Fruit fly (Drosophila melanogaster) whole organism, embryonic: Measurements from ENCODE around the gene NijB.

Experiments used
- Atf-2 ChIP-seq: fragments of 200-800 bp; sonication (Bioruptor generic); optimal IDR thresholded peaks from 2 replicates; lab custom pipeline; 2016; ENCODE audit warnings: missing biosample characterization, missing genetic modification characterization
- Bteb2 ChIP-seq: fragments of 200-800 bp; sonication (Bioruptor generic); optimal IDR thresholded peaks from 2 replicates; lab custom pipeline; 2016; ENCODE audit warnings: missing biosample characterization, missing genetic modification characterization
- CG1024 ChIP-seq: fragments of 200-800 bp; sonication (Bioruptor generic); IDR thresholded peaks from 2 replicates; pipeline ENCODE4 v1.3.6; 2022; ENCODE audit warnings: missing biosample characterization, missing genetic modification characterization
- CG12104 ChIP-seq: fragments of 200-800 bp; sonication (Bioruptor generic); optimal IDR thresholded peaks from 3 replicates; lab custom pipeline; 2016; ENCODE audit warnings: missing biosample characterization, missing genetic modification characterization
- CG14014 ChIP-seq: fragments of 200-800 bp; sonication (Bioruptor generic); IDR thresholded peaks from 2 replicates; pipeline ENCODE4 v1.3.6; 2022; ENCODE audit warnings: missing biosample characterization, missing genetic modification characterization
- CG14860 ChIP-seq: fragments of 200-800 bp; sonication (Bioruptor generic); IDR thresholded peaks from 3 replicates; pipeline ENCODE4 v1.3.6; 2022; ENCODE audit warnings: missing biosample characterization, missing genetic modification characterization; ENCODE audit not compliant: partially characterized antibody
- CG15601 ChIP-seq: fragments of 200-800 bp; sonication (Bioruptor generic); optimal IDR thresholded peaks from 3 replicates; lab custom pipeline; 2019; ENCODE audit warnings: missing biosample characterization, mild to moderate bottlenecking, missing genetic modification characterization, moderate library complexity
- CG18619 ChIP-seq: fragments of 200-800 bp; sonication (Bioruptor generic); optimal IDR thresholded peaks from 3 replicates; lab custom pipeline; 2017; ENCODE audit warnings: missing biosample characterization, mild to moderate bottlenecking, missing genetic modification characterization
- CG2116 ChIP-seq: fragments of 200-800 bp; sonication (Bioruptor generic); optimal IDR thresholded peaks from 3 replicates; lab custom pipeline; 2018; ENCODE audit warnings: missing biosample characterization, mild to moderate bottlenecking, missing genetic modification characterization
- CG2202 ChIP-seq: fragments of 200-800 bp; sonication (Bioruptor generic); optimal IDR thresholded peaks from 2 replicates; lab custom pipeline; 2018; ENCODE audit warnings: missing biosample characterization, mild to moderate bottlenecking, missing genetic modification characterization
- CG2678 ChIP-seq: fragments of 200-800 bp; sonication (Bioruptor generic); optimal IDR thresholded peaks from 3 replicates; lab custom pipeline; 2019; ENCODE audit warnings: missing biosample characterization, mild to moderate bottlenecking, missing genetic modification characterization, moderate library complexity
- CG31365 ChIP-seq: fragments of 200-800 bp; sonication (Bioruptor generic); optimal IDR thresholded peaks from 2 replicates; lab custom pipeline; 2018; ENCODE audit warnings: missing biosample characterization, mild to moderate bottlenecking, missing genetic modification characterization
- CG33557 ChIP-seq: fragments of 200-800 bp; sonication (Bioruptor generic); optimal IDR thresholded peaks from 2 replicates; lab custom pipeline; 2019; ENCODE audit warnings: missing biosample characterization, mild to moderate bottlenecking, missing genetic modification characterization, moderate library complexity
- CG4360 ChIP-seq: fragments of 200-800 bp; sonication (Bioruptor generic); IDR thresholded peaks from 2 replicates; pipeline ENCODE4 v1.3.6; 2022; ENCODE audit warnings: missing biosample characterization, missing genetic modification characterization
- CG4404 ChIP-seq: fragments of 200-800 bp; sonication (Bioruptor generic); IDR thresholded peaks from 2 replicates; pipeline ENCODE4 v1.3.6; 2022; ENCODE audit warnings: missing biosample characterization, missing genetic modification characterization
- CG4820 ChIP-seq: fragments of 200-800 bp; sonication (Bioruptor generic); optimal IDR thresholded peaks from 3 replicates; lab custom pipeline; 2016; ENCODE audit warnings: missing biosample characterization, missing genetic modification characterization
- CG6175 ChIP-seq: fragments of 200-800 bp; sonication (Bioruptor generic); IDR thresholded peaks from 3 replicates; pipeline ENCODE4 v1.3.6; 2022; ENCODE audit warnings: missing biosample characterization, missing genetic modification characterization
- CG7556 ChIP-seq: fragments of 200-800 bp; sonication (Bioruptor generic); optimal IDR thresholded peaks from 2 replicates; lab custom pipeline; 2017; ENCODE audit warnings: missing biosample characterization, mild to moderate bottlenecking, missing genetic modification characterization
- CG7963 ChIP-seq: fragments of 200-800 bp; sonication (Bioruptor generic); IDR thresholded peaks from 3 replicates; pipeline ENCODE4 v1.3.6; 2022; ENCODE audit warnings: missing biosample characterization, missing genetic modification characterization; ENCODE audit not compliant: partially characterized antibody
- CkIIα-i1 ChIP-seq: fragments of 200-800 bp; sonication (Bioruptor generic); IDR thresholded peaks from 2 replicates; pipeline ENCODE4 v1.3.6; 2022; ENCODE audit warnings: missing biosample characterization, missing genetic modification characterization
- D19A ChIP-seq: fragments of 200-800 bp; optimal IDR thresholded peaks from 3 replicates; lab custom pipeline; 2019; ENCODE audit warnings: missing biosample characterization, mild to moderate bottlenecking, missing genetic modification characterization, moderate library complexity
- D19B ChIP-seq: fragments of 200-800 bp; sonication (Bioruptor generic); optimal IDR thresholded peaks from 2 replicates; lab custom pipeline; 2017; ENCODE audit warnings: missing biosample characterization, mild to moderate bottlenecking, missing genetic modification characterization
- Dbx ChIP-seq: fragments of 200-800 bp; sonication (Bioruptor generic); IDR thresholded peaks from 3 replicates; pipeline ENCODE4 v1.3.6; 2022; ENCODE audit warnings: missing biosample characterization, missing genetic modification characterization
- Fer2 ChIP-seq: fragments of 200-800 bp; sonication (Bioruptor generic); optimal IDR thresholded peaks from 2 replicates; lab custom pipeline; 2018; ENCODE audit warnings: missing biosample characterization, mild to moderate bottlenecking, missing genetic modification characterization, moderate library complexity
- HmgZ ChIP-seq: fragments of 200-800 bp; sonication (Bioruptor generic); optimal IDR thresholded peaks from 2 replicates; lab custom pipeline; 2018; ENCODE audit warnings: missing biosample characterization, mild to moderate bottlenecking, missing genetic modification characterization
- MBD-R2 ChIP-seq: fragments of 200-800 bp; sonication (Bioruptor generic); IDR thresholded peaks from 2 replicates; pipeline ENCODE4 v1.3.6; 2022; ENCODE audit warnings: missing biosample characterization, missing genetic modification characterization
- Mrtf ChIP-seq: fragments of 200-800 bp; sonication (Bioruptor generic); IDR thresholded peaks from 3 replicates; pipeline ENCODE4 v1.3.6; 2022; ENCODE audit warnings: missing biosample characterization, missing genetic modification characterization
- NC2β ChIP-seq: fragments of 200-800 bp; sonication (Bioruptor generic); optimal IDR thresholded peaks from 2 replicates; lab custom pipeline; 2016; ENCODE audit warnings: missing biosample characterization, missing genetic modification characterization
- NK7.1 ChIP-seq: fragments of 200-800 bp; sonication (Bioruptor generic); optimal IDR thresholded peaks from 3 replicates; lab custom pipeline; 2016; ENCODE audit warnings: missing biosample characterization, missing genetic modification characterization
- Ptx1 ChIP-seq: fragments of 200-800 bp; sonication (Bioruptor generic); IDR thresholded peaks from 2 replicates; pipeline ENCODE4 v1.3.6; 2022; ENCODE audit warnings: missing biosample characterization, missing genetic modification characterization
- Scr ChIP-seq: fragments of 200-800 bp; sonication (Bioruptor generic); IDR thresholded peaks from 2 replicates; pipeline ENCODE4 v1.3.6; 2022; ENCODE audit warnings: missing biosample characterization, missing genetic modification characterization; ENCODE audit not compliant: partially characterized antibody
- Trl ChIP-seq, 3 experiments: fragments of >200 bp in 2 of 3; fragments of 200-800 bp in 1 of 3; sonication (Bioruptor generic) in 1 of 3; optimal IDR thresholded peaks; 2 replicates in 1 of 3; 3 replicates in 2 of 3; lab custom pipeline; 2016 to 2017; ENCODE audit warnings: missing biosample characterization in 1 of 3, missing genetic modification characterization in 1 of 3
- Vsx1 ChIP-seq: fragments of 200-800 bp; sonication (Bioruptor generic); optimal IDR thresholded peaks from 2 replicates; lab custom pipeline; 2017; ENCODE audit warnings: missing biosample characterization, mild to moderate bottlenecking, missing genetic modification characterization, missing genetic modification reagents
- bigmax ChIP-seq: fragments of 200-800 bp; sonication (Bioruptor generic); optimal IDR thresholded peaks from 2 replicates; lab custom pipeline; 2018; ENCODE audit warnings: missing biosample characterization, mild to moderate bottlenecking, missing genetic modification characterization
- bowl ChIP-seq: fragments of 200-800 bp; sonication (Bioruptor generic); IDR thresholded peaks from 2 replicates; pipeline ENCODE4 v1.3.6; 2022; ENCODE audit warnings: missing biosample characterization, missing genetic modification characterization
- caup ChIP-seq: fragments of 200-800 bp; sonication (Bioruptor generic); optimal IDR thresholded peaks from 3 replicates; lab custom pipeline; 2017; ENCODE audit warnings: missing biosample characterization, mild to moderate bottlenecking, missing genetic modification characterization, moderate library complexity; ENCODE audit not compliant: severe bottlenecking
- cg ChIP-seq: fragments of 200-800 bp; sonication (Bioruptor generic); optimal IDR thresholded peaks from 3 replicates; lab custom pipeline; 2019; ENCODE audit warnings: missing biosample characterization, mild to moderate bottlenecking, missing genetic modification characterization, moderate library complexity
- fd96Cb ChIP-seq: fragments of 200-800 bp; sonication (Bioruptor generic); optimal IDR thresholded peaks from 2 replicates; lab custom pipeline; 2018; ENCODE audit warnings: missing biosample characterization, mild to moderate bottlenecking, missing genetic modification characterization, moderate library complexity
- gce ChIP-seq: fragments of 200-800 bp; sonication (Bioruptor generic); IDR thresholded peaks from 3 replicates; pipeline ENCODE4 v1.3.6; 2022; ENCODE audit warnings: missing biosample characterization, missing genetic modification characterization
- gem ChIP-seq: fragments of 200-800 bp; sonication (Bioruptor generic); optimal IDR thresholded peaks from 2 replicates; lab custom pipeline; 2019; ENCODE audit warnings: missing biosample characterization, mild to moderate bottlenecking, missing genetic modification characterization, moderate library complexity
- her ChIP-seq: fragments of 200-800 bp; sonication (Bioruptor generic); optimal IDR thresholded peaks from 2 replicates; lab custom pipeline; 2016; ENCODE audit warnings: missing biosample characterization, missing genetic modification characterization
- kah ChIP-seq: fragments of 200-800 bp; sonication (Bioruptor generic); optimal IDR thresholded peaks from 2 replicates; lab custom pipeline; 2018; ENCODE audit warnings: missing biosample characterization, mild to moderate bottlenecking, missing genetic modification characterization
- kay ChIP-seq: fragments of 200-800 bp; sonication (Bioruptor generic); optimal IDR thresholded peaks from 2 replicates; lab custom pipeline; 2016; ENCODE audit warnings: missing biosample characterization, missing genetic modification characterization
- klu ChIP-seq: fragments of 200-800 bp; sonication (Bioruptor generic); IDR thresholded peaks from 2 replicates; pipeline ENCODE4 v1.3.6; 2022; ENCODE audit warnings: missing biosample characterization, missing genetic modification characterization
- lov ChIP-seq, 2 experiments: fragments of 200-800 bp in 1 of 2; fragments of >200 bp in 1 of 2; sonication (Bioruptor generic) in 1 of 2; IDR thresholded peaks in 1 of 2; optimal IDR thresholded peaks in 1 of 2; 2 replicates in 1 of 2; 3 replicates in 1 of 2; pipeline versions ENCODE4 v1.3.6 to Lab custom; 2017 to 2022; ENCODE audit warnings: missing biosample characterization in 1 of 2, missing genetic modification characterization in 1 of 2
- luna ChIP-seq: fragments of 200-800 bp; sonication (Bioruptor generic); optimal IDR thresholded peaks from 2 replicates; lab custom pipeline; 2016; ENCODE audit warnings: missing biosample characterization, missing genetic modification characterization
- mam ChIP-seq: fragments of 200-800 bp; sonication (Bioruptor generic); optimal IDR thresholded peaks from 3 replicates; lab custom pipeline; 2016; ENCODE audit warnings: missing biosample characterization, missing genetic modification characterization
- oc ChIP-seq: fragments of 200-800 bp; sonication (Bioruptor generic); optimal IDR thresholded peaks from 2 replicates; lab custom pipeline; 2018; ENCODE audit warnings: missing biosample characterization, mild to moderate bottlenecking, missing genetic modification characterization, moderate library complexity
- stwl ChIP-seq: fragments of 200-800 bp; sonication (Bioruptor generic); optimal IDR thresholded peaks from 3 replicates; lab custom pipeline; 2018; ENCODE audit warnings: missing biosample characterization, mild to moderate bottlenecking, missing genetic modification characterization, moderate library complexity
- tgo ChIP-seq: fragments of 200-800 bp; sonication (Bioruptor generic); IDR thresholded peaks from 3 replicates; pipeline ENCODE4 v1.3.6; 2022; ENCODE audit warnings: missing biosample characterization, missing genetic modification characterization

The NijB gene

dm6 chr3L:18867521-18867920 is 24.7 kb upstream of the NijB start, which contains the start of gene Dysb (continued):
- peak; percentile 86 for TF ChIP-seq kah (GFP tag; lab: Kevin White, UChicago)
- peak; percentile 75 for TF ChIP-seq mam (GFP tag; lab: Kevin White, UChicago)
- peak; percentile 84 for TF ChIP-seq CG18619
- peak; percentile 44 for TF ChIP-seq CG12104 (GFP tag; lab: Kevin White, UChicago)
- TF ChIP-seq bigmax (GFP tag; lab: Kevin White, UChicago), result no peak
- TF ChIP-seq lov (optimal IDR thresholded peaks at IDR 0.05; lab: Kevin White, UChicago), result no peak
- peak; percentile 83 for TF ChIP-seq lov (GFP tag; IDR thresholded peaks at IDR 0.05; lab: Robert Waterston, UW)
- peak; percentile 2 for TF ChIP-seq NC2β (GFP tag; lab: Kevin White, UChicago)
- peak; percentile 73; the same call in 2 of the 3 replicates for TF ChIP-seq CG6175 (GFP tag; lab: Robert Waterston, UW)
- peak; percentile 91 for TF ChIP-seq tgo
- TF ChIP-seq caup, result peak; percentile 88
- peak; percentile 53 for TF ChIP-seq Atf-2 (GFP tag; lab: Kevin White, UChicago)
- TF ChIP-seq NK7.1 (GFP tag; lab: Kevin White, UChicago), result peak; percentile 9
- TF ChIP-seq CG4404 (GFP tag; lab: Robert Waterston, UW), result no peak
- TF ChIP-seq CG4360 (GFP tag; lab: Robert Waterston, UW), result no peak; the same call in 1 of the 2 replicates
- TF ChIP-seq CG33557 (GFP tag; lab: Kevin White, UChicago), result peak; percentile 65
- TF ChIP-seq CG2678 (tag; lab: Kevin White, UChicago), result peak; percentile 90
- TF ChIP-seq Ptx1 (GFP tag; lab: Robert Waterston, UW), result no peak; the same call in 1 of the 2 replicates
- TF ChIP-seq Dbx (GFP tag; lab: Robert Waterston, UW), result peak; percentile 92
- TF ChIP-seq D19A, result peak; percentile 99
- TF ChIP-seq CG14014, result peak; percentile 94
- TF ChIP-seq bowl (GFP tag; lab: Robert Waterston, UW), result peak; percentile 78
- peak; percentile 88 for TF ChIP-seq oc (tag; lab: Kevin White, UChicago)
- TF ChIP-seq CG14860 (GFP tag; lab: Robert Waterston, UW), result no peak
- peak; percentile 87 for TF ChIP-seq HmgZ (tag; lab: Kevin White, UChicago)
- peak; percentile 19 for TF ChIP-seq kay (GFP tag; lab: Kevin White, UChicago)
- TF ChIP-seq Trl (optimal IDR thresholded peaks at IDR 0.05; lab: Kevin White, UChicago), result peak; percentile 82 to 84
- peak; percentile 64 for TF ChIP-seq Trl (GFP tag; optimal IDR thresholded peaks at IDR 0.05; lab: Kevin White, UChicago)
- peak; percentile 73 for TF ChIP-seq Vsx1 (GFP tag; lab: Kevin White, UChicago)
- TF ChIP-seq CG1024, result peak; percentile 79
- peak; percentile 94 for TF ChIP-seq gem (tag; lab: Kevin White, UChicago)
- TF ChIP-seq CG7556 (GFP tag; lab: Kevin White, UChicago), result peak; percentile 89
- TF ChIP-seq gce (GFP tag; lab: Robert Waterston, UW), result peak; percentile 90
- TF ChIP-seq CG2202 (tag; lab: Kevin White, UChicago), result peak; percentile 58
- no peak for TF ChIP-seq CG7963 (GFP tag; lab: Robert Waterston, UW)
- TF ChIP-seq Fer2 (tag; lab: Kevin White, UChicago), result peak; percentile 72
- peak; percentile 61 for TF ChIP-seq CG2116 (GFP tag; lab: Kevin White, UChicago)
- no peak for TF ChIP-seq cg (GFP tag; lab: Kevin White, UChicago)
- TF ChIP-seq her (GFP tag; lab: Kevin White, UChicago), result peak; percentile 21
- TF ChIP-seq klu, result peak; percentile 66
- TF ChIP-seq CG31365, result peak; percentile 60
- TF ChIP-seq Mrtf (GFP tag; lab: Robert Waterston, UW), result peak; percentile 68; the same call in 2 of the 3 replicates
- peak; percentile 86 for TF ChIP-seq CG15601
- TF ChIP-seq CkIIα-i1 (GFP tag; lab: Robert Waterston, UW), result no peak
- TF ChIP-seq Bteb2 (GFP tag; lab: Kevin White, UChicago), result peak; percentile 56
- TF ChIP-seq fd96Cb (tag; lab: Kevin White, UChicago), result peak; percentile 78
- TF ChIP-seq D19B (GFP tag; lab: Kevin White, UChicago), result peak; percentile 77
- TF ChIP-seq Scr, result no peak
- TF ChIP-seq stwl (tag; lab: Kevin White, UChicago), result peak; percentile 37
- TF ChIP-seq luna (GFP tag; lab: Kevin White, UChicago), result peak; percentile 22
- TF ChIP-seq CG4820 (GFP tag; lab: Kevin White, UChicago), result peak; percentile 63
- peak; percentile 77 for TF ChIP-seq MBD-R2
